Fruit fly (Drosophila melanogaster): ENCODE measurements around the gene wdb.

dm6 chr3R:27607218-27607929 lies 25.3 kb upstream of the wdb start, which contains the start of the genes dsd and Tusp:
- no peak for TF ChIP-seq pan (optimal IDR thresholded peaks at IDR 0.05)
- TF ChIP-seq jim (GFP tag; optimal IDR thresholded peaks at IDR 0.05) = peak; percentile 79
- TF ChIP-seq OdsH (GFP tag; optimal IDR thresholded peaks at IDR 0.05) = peak; percentile 57
- no peak for TF ChIP-seq Hr78 (GFP tag; optimal IDR thresholded peaks at IDR 0.05)
- peak; percentile 60 for TF ChIP-seq CG9705 (GFP tag; optimal IDR thresholded peaks at IDR 0.05)
- TF ChIP-seq brk (GFP tag; optimal IDR thresholded peaks at IDR 0.05) = peak; percentile 55
- TF ChIP-seq N (GFP tag; optimal IDR thresholded peaks at IDR 0.05) = no peak
- no peak for TF ChIP-seq lola (GFP tag; optimal IDR thresholded peaks at IDR 0.05)
- peak; percentile 79 for TF ChIP-seq h (GFP tag; optimal IDR thresholded peaks at IDR 0.05)
- peak; percentile 60 for TF ChIP-seq Sp1 (GFP tag; optimal IDR thresholded peaks at IDR 0.05)
- TF ChIP-seq Abd-B (GFP tag; optimal IDR thresholded peaks at IDR 0.05) = no peak
